Fruit fly (Drosophila melanogaster): ENCODE data around the gene CG42331.

Gene CG42331

DNA sequence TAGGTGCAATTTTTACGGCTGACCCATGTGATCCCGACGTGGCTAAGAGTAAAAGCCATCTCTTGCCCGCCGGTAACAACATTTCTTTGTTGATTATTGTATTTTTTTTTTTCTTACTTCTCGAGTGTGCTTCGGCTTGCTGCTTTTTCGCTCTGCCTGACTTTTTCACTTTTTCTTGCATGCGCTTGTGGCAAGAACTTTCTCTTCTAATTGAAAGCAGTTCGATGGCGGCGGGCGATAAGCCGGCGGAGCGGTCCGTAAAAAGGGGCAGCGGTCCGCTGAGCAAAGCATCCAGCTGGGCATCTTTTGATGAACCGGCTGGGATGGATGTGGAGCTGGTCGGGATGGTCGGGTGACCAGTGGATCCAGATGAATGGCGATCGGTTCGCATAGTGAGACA, 1.0 kb downstream of the CG42331 start:
- no peak for TF ChIP-seq pan (optimal IDR thresholded peaks at IDR 0.05)
- no peak for TF ChIP-seq CG8478 (optimal IDR thresholded peaks at IDR 0.05)
- TF ChIP-seq usp (GFP tag; optimal IDR thresholded peaks at IDR 0.05), result no peak
- no peak for TF ChIP-seq psq (optimal IDR thresholded peaks at IDR 0.05)
- TF ChIP-seq EcR (GFP tag; optimal IDR thresholded peaks at IDR 0.05), result no peak
- no peak for TF ChIP-seq Dll (optimal IDR thresholded peaks at IDR 0.05)

DNA sequence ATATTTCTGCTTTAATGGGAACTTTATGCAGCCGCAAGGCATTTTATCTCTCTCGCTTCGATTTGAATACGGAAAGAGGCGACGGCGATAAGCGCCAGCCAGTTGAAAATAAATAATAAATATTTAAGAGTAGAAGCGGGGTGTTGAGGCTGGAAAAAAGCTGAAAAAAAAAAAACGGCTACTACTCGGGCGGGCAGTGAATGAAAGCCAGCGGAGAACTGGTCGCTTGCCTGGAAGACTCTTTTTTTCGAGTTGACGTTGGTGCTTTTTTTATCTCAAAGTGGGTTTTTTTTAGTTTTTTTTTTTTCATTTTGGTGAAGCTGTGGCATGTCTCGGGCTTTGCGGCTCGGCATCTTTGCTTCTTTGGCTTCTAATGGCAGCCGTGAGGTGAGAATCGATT, 1.4 kb downstream of the CG42331 start:
- no peak for TF ChIP-seq CG8478 (optimal IDR thresholded peaks at IDR 0.05)
- no peak for TF ChIP-seq EcR (GFP tag; optimal IDR thresholded peaks at IDR 0.05)
- TF ChIP-seq Dll (optimal IDR thresholded peaks at IDR 0.05), result no peak
- no peak for TF ChIP-seq usp (GFP tag; optimal IDR thresholded peaks at IDR 0.05)

DNA sequence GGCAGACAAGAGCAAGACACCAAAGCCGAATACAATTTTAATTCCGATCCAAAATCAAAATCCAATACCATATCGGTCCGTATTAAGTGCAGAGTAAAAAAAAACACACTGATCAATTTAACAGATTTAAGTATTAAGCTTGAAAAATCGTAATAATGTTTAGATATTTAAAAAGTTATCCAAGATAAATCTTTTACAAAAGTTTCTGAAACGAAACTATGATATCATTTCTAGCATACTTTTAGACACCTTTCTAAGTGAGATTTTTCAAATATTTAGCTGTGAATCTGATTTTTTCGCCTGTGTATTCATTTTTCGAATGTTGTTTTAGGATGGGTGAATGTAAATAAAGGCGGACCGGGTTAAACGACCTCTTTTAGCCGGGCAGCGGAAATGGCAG, 5.1 kb downstream of the CG42331 start:
- no peak for TF ChIP-seq psq (optimal IDR thresholded peaks at IDR 0.05)
- no peak for TF ChIP-seq EcR (GFP tag; optimal IDR thresholded peaks at IDR 0.05)
- TF ChIP-seq CG8478 (optimal IDR thresholded peaks at IDR 0.05), result no peak
- no peak for TF ChIP-seq usp (GFP tag; optimal IDR thresholded peaks at IDR 0.05)

DNA sequence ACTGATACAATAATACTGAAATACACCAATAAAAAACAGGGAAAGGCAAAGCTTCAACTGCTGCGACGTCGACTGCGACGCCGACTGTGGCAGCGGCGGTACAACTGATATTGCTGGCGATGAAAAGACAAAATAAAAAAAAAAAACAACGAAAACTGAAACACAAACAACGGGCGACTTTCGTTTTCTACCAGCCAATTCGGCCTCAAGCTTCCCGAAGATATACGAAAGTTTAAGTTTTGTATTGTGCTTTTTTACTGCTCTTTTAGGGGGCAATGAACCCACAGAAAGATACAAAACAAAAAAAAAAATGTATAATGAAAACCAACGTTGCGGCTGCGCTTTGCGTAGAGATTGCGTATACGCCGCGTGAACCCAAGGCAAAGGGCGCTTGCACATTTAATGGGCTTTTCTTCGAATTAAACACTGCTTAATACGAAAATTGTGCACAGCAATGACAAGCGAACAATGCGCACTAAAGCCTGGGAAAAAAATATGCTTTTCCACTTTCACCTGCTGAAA, 6.3 kb downstream of the CG42331 start:
- TF ChIP-seq pan (optimal IDR thresholded peaks at IDR 0.05) (no peak), EcR (GFP tag; optimal IDR thresholded peaks at IDR 0.05) (no peak), psq (optimal IDR thresholded peaks at IDR 0.05) (no peak), CG8478 (optimal IDR thresholded peaks at IDR 0.05) (no peak), Dll (optimal IDR thresholded peaks at IDR 0.05) (no peak), usp (GFP tag; optimal IDR thresholded peaks at IDR 0.05) (no peak)

DNA sequence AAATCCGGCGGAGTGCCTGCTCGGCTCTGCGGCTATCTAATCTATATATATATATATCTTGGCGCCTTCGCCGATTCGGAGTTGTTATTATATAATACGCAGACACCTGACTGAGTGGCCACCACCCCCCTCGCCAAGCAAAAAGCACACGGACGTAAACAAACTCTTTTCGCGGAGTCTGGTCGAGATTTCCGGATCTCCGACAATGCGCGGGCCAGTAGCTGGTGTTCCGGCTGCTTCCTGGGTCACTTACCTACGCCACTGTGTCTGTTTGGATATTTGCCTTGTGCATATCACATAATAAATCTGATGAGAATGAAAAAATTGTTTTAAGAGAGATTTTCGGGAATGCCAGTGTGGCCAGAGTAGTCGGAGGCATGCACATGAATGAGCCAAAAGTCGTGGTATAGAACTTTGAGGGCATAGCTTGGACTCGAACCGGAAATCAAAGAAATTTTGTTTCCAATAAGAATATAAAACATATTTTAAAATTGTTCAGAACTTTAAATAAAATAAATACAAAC, 15.1 kb downstream of the CG42331 start, which contains the start of gene CG5805:
TSS of gene CG5805 (minus strand) at position 380 of the 524 bp plus-strand sequence.
- no peak for TF ChIP-seq psq (optimal IDR thresholded peaks at IDR 0.05)
- TF ChIP-seq EcR (GFP tag; optimal IDR thresholded peaks at IDR 0.05), result no peak
- TF ChIP-seq Dll (optimal IDR thresholded peaks at IDR 0.05), result no peak
- TF ChIP-seq pan (optimal IDR thresholded peaks at IDR 0.05), result no peak

DNA sequence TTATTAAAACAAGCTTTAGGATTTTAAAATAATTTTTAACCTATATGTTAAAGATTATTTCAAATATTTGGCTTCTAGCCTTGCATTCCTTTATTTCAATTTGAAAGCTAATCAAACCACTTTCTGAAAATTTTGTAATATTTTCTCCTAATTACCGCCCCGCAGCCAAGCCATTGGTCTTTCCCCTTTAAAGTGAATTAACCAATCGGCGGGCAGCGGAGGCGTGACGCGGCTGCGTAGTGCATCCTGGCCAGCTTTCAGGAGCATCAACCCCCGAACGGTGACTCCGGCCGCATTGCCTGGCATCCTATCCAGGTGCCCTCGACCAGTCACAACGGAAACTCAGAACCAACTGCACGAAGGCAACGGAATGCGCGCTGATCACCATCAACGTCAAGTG, 15.8 kb downstream of the CG42331 start, which contains the start of gene Ets96B:
TSS of gene Ets96B (plus strand) at position 321 of the 400 bp plus-strand sequence.
- TF ChIP-seq psq (optimal IDR thresholded peaks at IDR 0.05) (no peak), CG8478 (optimal IDR thresholded peaks at IDR 0.05) (no peak), usp (GFP tag; optimal IDR thresholded peaks at IDR 0.05) (no peak), Dll (optimal IDR thresholded peaks at IDR 0.05) (no peak), EcR (GFP tag; optimal IDR thresholded peaks at IDR 0.05) (no peak), pan (optimal IDR thresholded peaks at IDR 0.05) (no peak)

DNA sequence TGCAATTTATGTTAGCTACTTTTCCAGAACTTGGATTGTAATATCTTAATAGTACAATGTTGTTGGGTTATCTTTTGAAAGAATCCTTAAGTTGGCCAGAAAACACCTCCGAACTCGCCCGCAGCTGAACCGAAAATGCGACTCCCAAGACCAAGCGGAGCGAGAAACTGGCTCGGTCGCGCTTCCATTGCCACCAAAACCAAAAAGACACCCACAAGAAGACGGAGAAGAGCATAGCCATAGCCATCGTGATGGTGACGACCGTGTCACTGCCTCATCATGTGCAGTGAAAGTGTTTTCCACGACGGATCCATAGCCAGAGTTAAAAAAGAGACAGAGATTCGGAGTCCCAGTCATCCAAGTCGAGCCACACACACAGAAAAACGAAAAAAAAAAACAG, 18.1 kb downstream of the CG42331 start, which contains the start of gene CG13634:
TSS of gene CG13634 (minus strand) at position 101 of the 400 bp plus-strand sequence.
- TF ChIP-seq CG8478 (optimal IDR thresholded peaks at IDR 0.05) (no peak), EcR (GFP tag; optimal IDR thresholded peaks at IDR 0.05) (no peak), psq (optimal IDR thresholded peaks at IDR 0.05) (no peak), usp (GFP tag; optimal IDR thresholded peaks at IDR 0.05) (no peak), Dll (optimal IDR thresholded peaks at IDR 0.05) (no peak), pan (optimal IDR thresholded peaks at IDR 0.05) (no peak)

DNA sequence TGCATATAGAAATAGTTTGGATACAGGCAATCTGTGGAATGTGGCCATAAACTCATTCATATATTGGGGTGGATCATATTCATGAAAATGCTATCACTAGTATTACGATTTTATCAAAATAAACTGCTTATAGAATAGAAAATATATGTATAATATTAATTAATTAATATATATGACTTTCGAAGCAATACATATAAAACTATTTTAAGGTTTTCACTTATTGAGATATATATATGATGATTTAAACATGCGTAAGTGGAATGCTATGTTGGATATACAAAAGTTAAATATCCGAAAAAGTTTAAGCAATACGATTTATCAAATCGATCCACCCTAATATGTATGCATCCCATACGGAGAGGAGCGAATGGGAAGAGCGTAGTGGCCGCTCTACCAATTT, 26.6 kb downstream of the CG42331 start:
- TF ChIP-seq CG8478 (optimal IDR thresholded peaks at IDR 0.05) (no peak), psq (optimal IDR thresholded peaks at IDR 0.05) (no peak), EcR (GFP tag; optimal IDR thresholded peaks at IDR 0.05) (no peak), usp (GFP tag; optimal IDR thresholded peaks at IDR 0.05) (no peak), Dll (optimal IDR thresholded peaks at IDR 0.05) (no peak)

DNA sequence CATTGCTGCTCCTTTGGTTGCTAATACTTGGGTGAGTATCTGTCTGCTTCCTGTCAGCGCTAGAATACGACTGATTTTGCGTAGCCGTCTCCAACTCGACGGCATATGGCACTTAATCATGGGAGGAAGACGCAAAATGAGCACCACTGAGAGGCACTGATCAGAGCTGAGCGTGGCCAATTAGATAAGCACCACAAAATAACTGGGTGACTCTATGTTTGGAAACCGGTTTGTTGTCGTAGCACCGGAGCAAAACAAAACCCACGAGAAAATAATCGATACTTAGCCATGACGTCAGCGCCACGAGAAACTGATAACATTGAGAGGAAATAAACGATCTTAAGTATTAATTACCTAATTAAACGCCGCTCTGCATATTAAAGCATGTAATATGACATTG, 27.5 kb downstream of the CG42331 start, which contains the start of gene Ude:
TSS of gene Ude (minus strand) at position 166 of the 400 bp plus-strand sequence.
- TF ChIP-seq Dll (optimal IDR thresholded peaks at IDR 0.05), result no peak
- no peak for TF ChIP-seq EcR (GFP tag; optimal IDR thresholded peaks at IDR 0.05)
- no peak for TF ChIP-seq psq (optimal IDR thresholded peaks at IDR 0.05)
- TF ChIP-seq usp (GFP tag; optimal IDR thresholded peaks at IDR 0.05), result no peak
- TF ChIP-seq CG8478 (optimal IDR thresholded peaks at IDR 0.05), result no peak
- no peak for TF ChIP-seq pan (optimal IDR thresholded peaks at IDR 0.05)

DNA sequence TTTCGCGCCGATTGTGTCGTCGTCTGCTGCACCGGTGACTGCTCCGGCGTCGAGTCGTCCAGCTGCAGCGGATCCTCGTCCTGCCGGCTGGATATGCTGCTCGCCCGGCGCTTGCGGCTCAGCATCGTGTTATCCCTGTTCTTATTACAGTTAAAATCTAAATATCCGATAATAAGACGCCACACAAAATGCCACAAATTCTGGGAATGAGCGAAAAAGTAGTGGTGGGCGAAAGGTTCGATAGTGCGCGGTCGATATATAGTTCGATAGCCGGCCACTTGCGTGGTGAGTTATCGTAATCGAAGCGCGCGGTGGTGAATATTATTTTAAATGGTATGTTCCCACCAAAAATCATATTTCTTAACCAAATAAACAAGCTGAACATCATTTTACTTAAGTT, 33.1 kb downstream of the CG42331 start, which contains the start of gene polybromo:
TSS of gene polybromo (minus strand) at position 212 of the 400 bp plus-strand sequence.
- no peak for TF ChIP-seq pan (optimal IDR thresholded peaks at IDR 0.05)
- TF ChIP-seq EcR (GFP tag; optimal IDR thresholded peaks at IDR 0.05), result no peak
- TF ChIP-seq psq (optimal IDR thresholded peaks at IDR 0.05), result no peak
- no peak for TF ChIP-seq CG8478 (optimal IDR thresholded peaks at IDR 0.05)
- TF ChIP-seq Dll (optimal IDR thresholded peaks at IDR 0.05), result no peak
- TF ChIP-seq usp (GFP tag; optimal IDR thresholded peaks at IDR 0.05), result no peak

DNA sequence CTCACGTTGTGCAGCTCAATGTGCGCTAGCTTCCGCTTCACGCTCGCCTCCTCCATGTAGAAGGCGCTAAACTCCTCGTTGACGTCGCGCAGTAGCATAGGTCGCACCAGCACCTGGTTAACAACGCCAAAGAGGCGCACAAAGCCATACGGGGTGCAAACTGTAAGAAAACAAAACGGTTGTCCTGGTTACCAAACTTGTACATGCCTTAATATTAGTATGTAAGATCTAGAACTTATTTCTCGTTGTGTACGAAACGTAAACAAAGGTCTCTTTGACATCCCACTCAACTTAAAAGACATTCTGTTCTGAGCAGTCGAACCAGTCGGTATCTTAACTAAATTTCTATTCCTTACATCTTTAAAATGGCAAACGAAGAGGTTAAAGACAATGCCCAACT, 35.3 kb downstream of the CG42331 start, which contains the start of gene CG6980:
TSS of gene CG6980 (plus strand) at position 301 of the 400 bp plus-strand sequence.
- TF ChIP-seq EcR (GFP tag; optimal IDR thresholded peaks at IDR 0.05) (no peak), usp (GFP tag; optimal IDR thresholded peaks at IDR 0.05) (no peak), pan (optimal IDR thresholded peaks at IDR 0.05) (no peak), CG8478 (optimal IDR thresholded peaks at IDR 0.05) (no peak), psq (optimal IDR thresholded peaks at IDR 0.05) (no peak)

DNA sequence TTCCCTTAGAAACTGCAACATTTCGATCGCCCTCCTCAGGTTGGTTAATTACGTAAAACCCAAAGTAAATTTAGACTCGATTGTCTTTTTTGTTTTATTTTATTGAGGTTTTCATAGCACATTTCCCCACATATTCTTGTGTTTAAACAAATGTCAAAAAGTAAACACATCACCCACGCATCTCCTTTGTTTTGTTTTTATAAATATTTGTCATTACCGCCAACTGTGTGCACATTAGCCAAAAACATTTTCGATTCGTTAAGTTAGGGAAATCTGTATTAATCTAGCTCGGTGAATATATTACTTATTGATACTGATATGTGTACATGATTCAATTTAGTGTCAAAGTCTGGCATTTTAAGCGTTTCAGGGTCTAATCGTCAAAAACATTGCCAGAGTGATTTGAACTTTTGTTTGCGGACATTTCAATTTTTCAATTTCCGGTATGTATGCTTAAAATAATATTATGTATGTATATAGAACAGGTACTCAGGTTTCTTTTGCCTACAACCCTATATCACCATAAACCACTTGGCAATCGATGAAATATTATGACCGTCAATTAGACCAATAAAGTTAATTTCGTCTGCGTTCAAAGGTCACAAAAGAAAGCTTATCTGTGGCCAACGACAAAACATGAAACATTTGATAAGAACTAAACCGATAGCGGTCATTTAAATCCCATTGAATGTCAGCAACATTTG, 37.7 kb downstream of the CG42331 start:
- TF ChIP-seq usp (GFP tag; optimal IDR thresholded peaks at IDR 0.05) (no peak), psq (optimal IDR thresholded peaks at IDR 0.05) (no peak), EcR (GFP tag; optimal IDR thresholded peaks at IDR 0.05) (no peak), CG8478 (optimal IDR thresholded peaks at IDR 0.05) (no peak), pan (optimal IDR thresholded peaks at IDR 0.05) (no peak)
